Fruit fly (Drosophila melanogaster): ENCODE data around the gene Task7.
A peak's percentile ranks its signal among the peaks of the same experiment; 100 is the strongest.

The Task7 gene

dm6 chr3R:9390201-9390600, 21.9 kb downstream of the Task7 start (continued):
- TF ChIP-seq cas (GFP tag; IDR thresholded peaks at IDR 0.05) (no peak), CG7745 (tag; optimal IDR thresholded peaks at IDR 0.05) (no peak), NC2α (GFP tag; optimal IDR thresholded peaks at IDR 0.05) (no peak), pzg (GFP tag; optimal IDR thresholded peaks at IDR 0.05) (no peak), CG7372 (GFP tag; IDR thresholded peaks at IDR 0.05) (no peak), CG12236 (GFP tag; optimal IDR thresholded peaks at IDR 0.05) (no peak), ranshi (GFP tag; IDR thresholded peaks at IDR 0.05) (no peak), CG12744 (GFP tag; optimal IDR thresholded peaks at IDR 0.05) (no peak), Jarid2 (GFP tag; optimal IDR thresholded peaks at IDR 0.05) (no peak), CG32532 (GFP tag; IDR thresholded peaks at IDR 0.05) (no peak), CG4617 (GFP tag; optimal IDR thresholded peaks at IDR 0.05; ENCODE audit: borderline replicate concordance) (no peak), trh (GFP tag; optimal IDR thresholded peaks at IDR 0.05) (no peak), CG15514 (GFP tag; optimal IDR thresholded peaks at IDR 0.05) (peak; percentile 51), CG6813 (GFP tag; optimal IDR thresholded peaks at IDR 0.05) (peak; percentile 51), CG30403 (GFP tag; optimal IDR thresholded peaks at IDR 0.05) (no peak), wdn (GFP tag; IDR thresholded peaks at IDR 0.05) (no peak), Med (GFP tag) (peak; percentile 65), CG33557 (GFP tag; optimal IDR thresholded peaks at IDR 0.05) (peak; percentile 51), HLH4C (GFP tag; IDR thresholded peaks at IDR 0.05; ENCODE audit: partially characterized antibody) (no peak), sens (GFP tag) (peak; percentile 20), Optix (GFP tag; IDR thresholded peaks at IDR 0.05) (no peak), dmrt11E (tag; optimal IDR thresholded peaks at IDR 0.05) (peak; percentile 39), CG18599 (GFP tag; optimal IDR thresholded peaks at IDR 0.05) (peak; percentile 22), CG2889 (GFP tag; IDR thresholded peaks at IDR 0.05) (no peak), Dref (GFP tag; IDR thresholded peaks at IDR 0.05) (no peak), CG1233 (GFP tag; optimal IDR thresholded peaks at IDR 0.05) (peak; percentile 32), otp (GFP tag; IDR thresholded peaks at IDR 0.05) (no peak), dimm (GFP tag; IDR thresholded peaks at IDR 0.05) (no peak), Oli (tag; optimal IDR thresholded peaks at IDR 0.05) (no peak), CG4820 (GFP tag; optimal IDR thresholded peaks at IDR 0.05) (no peak), pan (optimal IDR thresholded peaks at IDR 0.05) (no peak), pan (GFP tag; optimal IDR thresholded peaks at IDR 0.05 in 1 of 2, IDR thresholded peaks at IDR 0.05 in 1 of 2) (peak in 1 of 2 experiments; percentile 5), nau (GFP tag; optimal IDR thresholded peaks at IDR 0.05) (peak; percentile 4), CG10431 (GFP tag; optimal IDR thresholded peaks at IDR 0.05) (peak; percentile 22), CG12942 (GFP tag; optimal IDR thresholded peaks at IDR 0.05) (no peak), CG18764 (GFP tag; optimal IDR thresholded peaks at IDR 0.05) (no peak), ab (GFP tag; optimal IDR thresholded peaks at IDR 0.05) (no peak), CG13287 (GFP tag; IDR thresholded peaks at IDR 0.05; ENCODE audit: partially characterized antibody) (no peak), ac (GFP tag; optimal IDR thresholded peaks at IDR 0.05) (no peak), Camta (GFP tag; optimal IDR thresholded peaks at IDR 0.05) (no peak), Bteb2 (GFP tag; optimal IDR thresholded peaks at IDR 0.05) (no peak), jing (GFP tag; optimal IDR thresholded peaks at IDR 0.05) (no peak), Antp (GFP tag; optimal IDR thresholded peaks at IDR 0.05) (no peak), D19A (tag; optimal IDR thresholded peaks at IDR 0.05) (no peak), croc (GFP tag; conservative IDR thresholded peaks at IDR 0.05) (no peak), PHDP (tag; optimal IDR thresholded peaks at IDR 0.05) (peak; percentile 48), Hmr (GFP tag; optimal IDR thresholded peaks at IDR 0.05) (peak; percentile 64), CG3281 (GFP tag; optimal IDR thresholded peaks at IDR 0.05) (peak; percentile 40), zfh1 (GFP tag; IDR thresholded peaks at IDR 0.05) (no peak), mam (GFP tag; optimal IDR thresholded peaks at IDR 0.05) (no peak), CG10543 (GFP tag; optimal IDR thresholded peaks at IDR 0.05) (peak; percentile 34), dan (GFP tag; IDR thresholded peaks at IDR 0.05) (no peak)

Measured in whole organism, embryonic.